Worm (Caenorhabditis elegans): Measurements from ENCODE around the gene Y67D8C.9.

ce11 chrIV:3136493-3136892, 49.8 kb upstream of the Y67D8C.9 start:
- TF ChIP-seq him-1 (tag; optimal IDR thresholded peaks at IDR 0.05) = no peak
- TF ChIP-seq dao-5 (tag; optimal IDR thresholded peaks at IDR 0.05) = no peak

Data from whole organism, L4/young adult.